Worm (Caenorhabditis elegans): ENCODE data around the gene vhl-1.

Gene vhl-1

ce11 chrX:11351856-11352255 is 44.7 kb downstream of the vhl-1 start, which contains the start of gene pgp-3:
Gene pgp-3 (plus strand): TSS chrX:11352156.
- TF ChIP-seq ceh-43 (GFP tag; optimal IDR thresholded peaks at IDR 0.05) (no peak), nhr-76 (tag; optimal IDR thresholded peaks at IDR 0.05) (no peak), ceh-39 (tag; optimal IDR thresholded peaks at IDR 0.05) (no peak), unc-62 (GFP tag; optimal IDR thresholded peaks at IDR 0.05) (no peak)

DNA sequence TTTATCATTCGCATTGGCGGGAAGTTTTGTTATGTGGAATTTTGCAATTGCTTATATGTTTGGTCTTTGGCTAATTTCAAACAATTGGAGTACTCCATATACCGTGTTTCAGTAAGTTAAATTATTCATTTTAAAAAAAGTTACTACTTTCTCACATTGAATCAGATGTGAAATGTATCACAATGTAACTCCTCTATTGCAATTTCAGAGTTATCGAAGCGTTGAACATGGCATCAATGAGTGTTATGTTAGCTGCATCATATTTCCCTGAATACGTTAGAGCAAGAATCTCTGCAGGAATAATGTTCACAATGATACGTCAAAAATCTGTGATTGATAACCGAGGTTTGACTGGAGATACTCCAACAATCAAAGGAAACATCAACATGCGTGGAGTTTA is 48.7 kb downstream of the vhl-1 start:
- TF ChIP-seq nhr-12 (tag; optimal IDR thresholded peaks at IDR 0.05) (no peak), nhr-76 (tag; optimal IDR thresholded peaks at IDR 0.05) (no peak), mep-1 (tag; optimal IDR thresholded peaks at IDR 0.05) (no peak), zip-8 (tag; optimal IDR thresholded peaks at IDR 0.05) (no peak), unc-62 (GFP tag; optimal IDR thresholded peaks at IDR 0.05) (no peak), lsy-2 (tag; optimal IDR thresholded peaks at IDR 0.05) (no peak), lin-32 (GFP tag; optimal IDR thresholded peaks at IDR 0.05) (no peak), blmp-1 (tag; optimal IDR thresholded peaks at IDR 0.05) (no peak), unc-120 (tag; optimal IDR thresholded peaks at IDR 0.05; ENCODE audit: poor library complexity, severe bottlenecking) (no peak), snpc-4 (tag; optimal IDR thresholded peaks at IDR 0.05) (no peak)

DNA sequence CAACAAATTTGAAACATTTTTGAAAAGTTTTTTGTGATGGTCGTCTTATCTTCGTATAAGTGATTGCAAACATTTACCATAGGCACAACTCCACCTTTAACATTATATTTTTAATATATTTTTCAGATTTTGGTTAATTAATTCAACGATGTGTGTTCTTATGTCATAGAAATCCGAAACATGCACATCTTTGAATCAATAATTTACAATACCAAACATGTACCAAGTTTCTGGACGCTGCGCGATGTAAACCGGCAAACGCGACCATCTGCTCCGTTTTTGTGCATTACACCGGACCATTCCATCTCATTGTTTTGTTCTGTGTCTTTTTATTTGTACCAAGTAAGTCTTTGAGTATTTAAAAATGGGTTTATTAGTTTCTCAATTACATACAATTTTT is 50.4 kb downstream of the vhl-1 start, which contains the start of gene pgp-4:
TSS of gene pgp-4 (plus strand) at position 301 of the 400 bp plus-strand sequence.
- TF ChIP-seq lin-13 (tag; optimal IDR thresholded peaks at IDR 0.05) (no peak), elt-3 (tag; optimal IDR thresholded peaks at IDR 0.05) (no peak), sptf-1 (tag; optimal IDR thresholded peaks at IDR 0.05) (no peak), elt-1 (tag; optimal IDR thresholded peaks at IDR 0.05; ENCODE audit: borderline replicate concordance, insufficient read depth) (no peak), tbx-8 (GFP tag; optimal IDR thresholded peaks at IDR 0.05) (no peak), M03D4.4 (tag; optimal IDR thresholded peaks at IDR 0.05) (no peak), zip-8 (tag; optimal IDR thresholded peaks at IDR 0.05) (no peak), hlh-1 (tag; optimal IDR thresholded peaks at IDR 0.05) (no peak), unc-62 (GFP tag; optimal IDR thresholded peaks at IDR 0.05) (no peak), nhr-2 (tag; optimal IDR thresholded peaks at IDR 0.05) (no peak)

Data from whole organism, mixed stage, embryonic.